Worm (Caenorhabditis elegans): ENCODE measurements around the gene E04D5.4.

ce11 chrII:10446300-10446699, 6.2 kb downstream of the E04D5.4 start:
- TF ChIP-seq ama-1 (optimal IDR thresholded peaks at IDR 0.05), result no peak
- no peak for TF ChIP-seq ets-7 (tag; optimal IDR thresholded peaks at IDR 0.05)
- TF ChIP-seq tra-4 (tag; optimal IDR thresholded peaks at IDR 0.05), result no peak
- TF ChIP-seq ceh-36 (tag; optimal IDR thresholded peaks at IDR 0.05), result no peak
- TF ChIP-seq hmbx-1 (tag; optimal IDR thresholded peaks at IDR 0.05), result no peak
- TF ChIP-seq B0310.2 (tag; optimal IDR thresholded peaks at IDR 0.05), result no peak
- no peak for TF ChIP-seq flt-1 (GFP tag; IDR thresholded peaks at IDR 0.05)
- TF ChIP-seq aly-1 (tag; optimal IDR thresholded peaks at IDR 0.05), result no peak
